Worm (Caenorhabditis elegans): Measurements from ENCODE around the gene spp-20.

Gene spp-20

ce11 chrV:6520385-6521080, 37.5 kb downstream of the spp-20 start, which contains the start of the genes F46E10.2 and F46E10.18:
Gene F46E10.2, plus strand, starts transcription at chrV:6520435.
Gene F46E10.18, plus strand, starts transcription at chrV:6521030.
- no peak for TF ChIP-seq nhr-12 (tag; optimal IDR thresholded peaks at IDR 0.05)
- no peak for TF ChIP-seq zag-1 (tag; optimal IDR thresholded peaks at IDR 0.05)
- TF ChIP-seq hlh-4 (tag; optimal IDR thresholded peaks at IDR 0.05): no peak
- TF ChIP-seq pag-3 (tag; optimal IDR thresholded peaks at IDR 0.05; ENCODE audit: borderline replicate concordance, insufficient read depth): no peak
- TF ChIP-seq lin-15B (tag; optimal IDR thresholded peaks at IDR 0.05): no peak
- TF ChIP-seq snpc-4 (tag; optimal IDR thresholded peaks at IDR 0.05): no peak
- no peak for TF ChIP-seq vab-15 (tag; optimal IDR thresholded peaks at IDR 0.05)
- no peak for TF ChIP-seq dpl-1 (GFP tag; optimal IDR thresholded peaks at IDR 0.05)
- no peak for TF ChIP-seq ama-1 (optimal IDR thresholded peaks at IDR 0.05)
- no peak for TF ChIP-seq pqm-1 (tag; optimal IDR thresholded peaks at IDR 0.05)
- no peak for TF ChIP-seq aly-2 (tag; optimal IDR thresholded peaks at IDR 0.05)

ce11 chrV:6518225-6518396, 39.9 kb downstream of the spp-20 start, which contains the start of gene F46E10.3:
Gene F46E10.3, plus strand, starts transcription at chrV:6518297.
- TF ChIP-seq lin-39 (tag; optimal IDR thresholded peaks at IDR 0.05): no peak
- no peak for TF ChIP-seq nhr-237 (tag; optimal IDR thresholded peaks at IDR 0.05)
- no peak for TF ChIP-seq lir-3 (tag; optimal IDR thresholded peaks at IDR 0.05; ENCODE audit: poor library complexity)
- TF ChIP-seq efl-1 (optimal IDR thresholded peaks at IDR 0.05): no peak
- TF ChIP-seq efl-1 (GFP tag; optimal IDR thresholded peaks at IDR 0.05 in 1 of 2): peak in 1 of 2 experiments; percentile 75
- TF ChIP-seq Y116A8C.19 (tag; optimal IDR thresholded peaks at IDR 0.05; ENCODE audit: borderline replicate concordance): no peak
- no peak for TF ChIP-seq lin-15B (tag; optimal IDR thresholded peaks at IDR 0.05)
- TF ChIP-seq pax-3 (tag; optimal IDR thresholded peaks at IDR 0.05): no peak
- TF ChIP-seq isw-1 (GFP tag; IDR thresholded peaks at IDR 0.05): no peak
- no peak for TF ChIP-seq mef-2 (tag; optimal IDR thresholded peaks at IDR 0.05)

ce11 chrV:6517305-6518224, 40.4 kb downstream of the spp-20 start:
- TF ChIP-seq hpl-2 (GFP tag; optimal IDR thresholded peaks at IDR 0.05): no peak
- no peak for TF ChIP-seq ces-1 (GFP tag; optimal IDR thresholded peaks at IDR 0.05)
- TF ChIP-seq ceh-88 (GFP tag; IDR thresholded peaks at IDR 0.05): no peak
- no peak for TF ChIP-seq lin-15B (tag; optimal IDR thresholded peaks at IDR 0.05)
- TF ChIP-seq sup-37 (GFP tag; optimal IDR thresholded peaks at IDR 0.05): no peak
- peak; percentile 22 to 29 for TF ChIP-seq lin-35 (GFP tag; optimal IDR thresholded peaks at IDR 0.05)
- TF ChIP-seq nhr-71 (tag; optimal IDR thresholded peaks at IDR 0.05): peak; percentile 73
- no peak for TF ChIP-seq efl-3 (GFP tag; optimal IDR thresholded peaks at IDR 0.05)
- TF ChIP-seq F16B12.6 (tag; optimal IDR thresholded peaks at IDR 0.05): no peak
- TF ChIP-seq nhr-84 (tag; optimal IDR thresholded peaks at IDR 0.05): no peak
- no peak for TF ChIP-seq zag-1 (tag; optimal IDR thresholded peaks at IDR 0.05)
- no peak for TF ChIP-seq fkh-8 (tag; optimal IDR thresholded peaks at IDR 0.05)
- TF ChIP-seq fkh-10 (GFP tag; optimal IDR thresholded peaks at IDR 0.05): no peak
- TF ChIP-seq nhr-12 (tag; optimal IDR thresholded peaks at IDR 0.05): no peak
- TF ChIP-seq ztf-11 (tag; optimal IDR thresholded peaks at IDR 0.05): no peak
- no peak for TF ChIP-seq ets-5 (GFP tag; IDR thresholded peaks at IDR 0.05)
- TF ChIP-seq C34B4.2 (tag; optimal IDR thresholded peaks at IDR 0.05): no peak
- peak; percentile 49 for TF ChIP-seq aha-1 (tag; optimal IDR thresholded peaks at IDR 0.05)
- peak; percentile 17 for TF ChIP-seq lin-13 (GFP tag; optimal IDR thresholded peaks at IDR 0.05)
- no peak for TF ChIP-seq sox-4 (tag; optimal IDR thresholded peaks at IDR 0.05)
- no peak for TF ChIP-seq hlh-4 (tag; optimal IDR thresholded peaks at IDR 0.05)
- peak in 1 of 2 experiments; percentile 80 for TF ChIP-seq mdl-1 (tag; optimal IDR thresholded peaks at IDR 0.05)
- no peak for TF ChIP-seq vab-15 (tag; optimal IDR thresholded peaks at IDR 0.05)
- TF ChIP-seq nhr-28 (tag; optimal IDR thresholded peaks at IDR 0.05): no peak
- TF ChIP-seq lir-3 (tag; optimal IDR thresholded peaks at IDR 0.05; ENCODE audit: poor library complexity): peak; percentile 5
- TF ChIP-seq nhr-85 (tag): peak; percentile 88
- TF ChIP-seq C16A3.4 (tag; optimal IDR thresholded peaks at IDR 0.05): peak; percentile 26
- no peak for TF ChIP-seq pax-3 (tag; optimal IDR thresholded peaks at IDR 0.05)
- TF ChIP-seq fos-1 (tag; optimal IDR thresholded peaks at IDR 0.05): no peak
- peak; percentile 51 for TF ChIP-seq ztf-4 (tag; optimal IDR thresholded peaks at IDR 0.05)
- no peak for TF ChIP-seq lin-39 (tag; optimal IDR thresholded peaks at IDR 0.05)
- TF ChIP-seq unc-62 (GFP tag; optimal IDR thresholded peaks at IDR 0.05): no peak
- TF ChIP-seq nhr-47 (tag; optimal IDR thresholded peaks at IDR 0.05): no peak
- TF ChIP-seq elt-3 (tag; optimal IDR thresholded peaks at IDR 0.05): peak in 2 of 6 experiments; percentile 55 to 72
- TF ChIP-seq nhr-76 (tag; optimal IDR thresholded peaks at IDR 0.05): no peak

Data from whole organism, L1 larva.